Fruit fly (Drosophila melanogaster) whole organism, embryonic: Measurements from ENCODE around the gene Zaf1.

ENCODE experiments used
- BEAF-32 ChIP-seq: fragments of 200-800 bp; sonication (Bioruptor generic); optimal IDR thresholded peaks from 3 replicates; lab custom pipeline; 2017; ENCODE audit warnings: missing biosample characterization, missing genetic modification characterization, mild to moderate bottlenecking, moderate library complexity, missing genetic modification reagents
- CG10654 ChIP-seq: fragments of 200-800 bp; sonication (Bioruptor generic); optimal IDR thresholded peaks from 2 replicates; lab custom pipeline; 2016; ENCODE audit warnings: missing biosample characterization, missing genetic modification characterization
- CG12942 ChIP-seq: fragments of 200-800 bp; sonication (Bioruptor generic); optimal IDR thresholded peaks from 3 replicates; lab custom pipeline; 2016; ENCODE audit warnings: missing biosample characterization, missing genetic modification characterization
- CG13894 ChIP-seq: fragments of 200-800 bp; sonication (Bioruptor generic); optimal IDR thresholded peaks from 3 replicates; lab custom pipeline; 2018; ENCODE audit warnings: missing biosample characterization, mild to moderate bottlenecking, missing genetic modification characterization, moderate library complexity
- CG1603 ChIP-seq: fragments of 200-800 bp; sonication (Bioruptor generic); optimal IDR thresholded peaks from 2 replicates; lab custom pipeline; 2019; ENCODE audit warnings: missing biosample characterization, mild to moderate bottlenecking, missing genetic modification characterization, moderate library complexity
- CG18262 ChIP-seq: fragments of 200-800 bp; optimal IDR thresholded peaks from 3 replicates; lab custom pipeline; 2019; ENCODE audit warnings: missing biosample characterization, mild to moderate bottlenecking, missing genetic modification characterization, moderate library complexity
- CG18764 ChIP-seq: fragments of 200-800 bp; sonication (Bioruptor generic); optimal IDR thresholded peaks from 3 replicates; lab custom pipeline; 2016; ENCODE audit warnings: missing biosample characterization, missing genetic modification characterization
- CG30020 ChIP-seq: fragments of 200-800 bp; optimal IDR thresholded peaks from 2 replicates; lab custom pipeline; 2019; ENCODE audit warnings: missing biosample characterization, mild to moderate bottlenecking, missing genetic modification characterization, moderate library complexity
- CG32532 ChIP-seq: fragments of 200-800 bp; sonication (Bioruptor generic); IDR thresholded peaks from 2 replicates; pipeline ENCODE4 v1.3.6; 2022; ENCODE audit warnings: missing biosample characterization, missing genetic modification characterization
- CG7556 ChIP-seq: fragments of 200-800 bp; sonication (Bioruptor generic); optimal IDR thresholded peaks from 2 replicates; lab custom pipeline; 2017; ENCODE audit warnings: missing biosample characterization, mild to moderate bottlenecking, missing genetic modification characterization
- CG9215 ChIP-seq: fragments of 200-800 bp; sonication (Bioruptor generic); IDR thresholded peaks from 2 replicates; pipeline ENCODE4 v1.3.6; 2022; ENCODE audit warnings: missing biosample characterization, missing genetic modification characterization
- Camta ChIP-seq: fragments of 200-800 bp; sonication (Bioruptor generic); optimal IDR thresholded peaks from 2 replicates; lab custom pipeline; 2016; ENCODE audit warnings: missing biosample characterization, missing genetic modification characterization
- CkIIα-i1 ChIP-seq: fragments of 200-800 bp; sonication (Bioruptor generic); IDR thresholded peaks from 2 replicates; pipeline ENCODE4 v1.3.6; 2022; ENCODE audit warnings: missing biosample characterization, missing genetic modification characterization
- D19A ChIP-seq: fragments of 200-800 bp; optimal IDR thresholded peaks from 3 replicates; lab custom pipeline; 2019; ENCODE audit warnings: missing biosample characterization, mild to moderate bottlenecking, missing genetic modification characterization, moderate library complexity
- Dad ChIP-seq: fragments of 200-800 bp; sonication (Bioruptor generic); optimal IDR thresholded peaks from 3 replicates; lab custom pipeline; 2016; ENCODE audit warnings: missing biosample characterization, missing genetic modification characterization
- Ets65A ChIP-seq: fragments of 200-800 bp; sonication (Bioruptor generic); peaks from one replicate; lab custom pipeline; 2016; ENCODE audit warnings: missing biosample characterization, missing genetic modification characterization
- GATAe ChIP-seq: fragments of 200-800 bp; sonication (Bioruptor generic); conservative IDR thresholded peaks from 2 replicates; pipeline ENCODE4 v1.3.6; 2022; ENCODE audit warnings: missing biosample characterization, missing genetic modification characterization
- HmgD ChIP-seq: fragments of 200-800 bp; sonication (Bioruptor generic); optimal IDR thresholded peaks from 3 replicates; lab custom pipeline; 2016; ENCODE audit warnings: missing biosample characterization, missing genetic modification characterization
- HmgZ ChIP-seq: fragments of 200-800 bp; sonication (Bioruptor generic); optimal IDR thresholded peaks from 2 replicates; lab custom pipeline; 2018; ENCODE audit warnings: missing biosample characterization, mild to moderate bottlenecking, missing genetic modification characterization
- Lim3 ChIP-seq: fragments of 200-800 bp; sonication (Bioruptor generic); IDR thresholded peaks from 2 replicates; pipeline ENCODE4 v1.3.6; 2022; ENCODE audit warnings: missing biosample characterization, missing genetic modification characterization
- Myb ChIP-seq: fragments of 200-800 bp; sonication (Bioruptor generic); optimal IDR thresholded peaks from 2 replicates; lab custom pipeline; 2016; ENCODE audit warnings: missing biosample characterization, missing genetic modification characterization
- NC2β ChIP-seq: fragments of 200-800 bp; sonication (Bioruptor generic); optimal IDR thresholded peaks from 2 replicates; lab custom pipeline; 2016; ENCODE audit warnings: missing biosample characterization, missing genetic modification characterization
- Oli ChIP-seq: fragments of 200-800 bp; sonication (Bioruptor generic); optimal IDR thresholded peaks from 2 replicates; lab custom pipeline; 2018; ENCODE audit warnings: missing biosample characterization, mild to moderate bottlenecking, missing genetic modification characterization, moderate library complexity
- Ptx1 ChIP-seq: fragments of 200-800 bp; sonication (Bioruptor generic); IDR thresholded peaks from 2 replicates; pipeline ENCODE4 v1.3.6; 2022; ENCODE audit warnings: missing biosample characterization, missing genetic modification characterization
- Usf ChIP-seq: fragments of 200-800 bp; sonication (Bioruptor generic); optimal IDR thresholded peaks from 2 replicates; lab custom pipeline; 2017; ENCODE audit warnings: missing genotype, missing biosample characterization, missing genetic modification characterization
- ac ChIP-seq: fragments of 200-800 bp; sonication (Bioruptor generic); optimal IDR thresholded peaks from 3 replicates; lab custom pipeline; 2017; ENCODE audit warnings: missing biosample characterization, mild to moderate bottlenecking, missing genetic modification characterization
- bigmax ChIP-seq: fragments of 200-800 bp; sonication (Bioruptor generic); optimal IDR thresholded peaks from 2 replicates; lab custom pipeline; 2018; ENCODE audit warnings: missing biosample characterization, mild to moderate bottlenecking, missing genetic modification characterization
- cas ChIP-seq: fragments of 200-800 bp; sonication (Bioruptor generic); IDR thresholded peaks from 2 replicates; pipeline ENCODE4 v1.3.6; 2022; ENCODE audit warnings: missing biosample characterization, missing genetic modification characterization
- caup ChIP-seq: fragments of 200-800 bp; sonication (Bioruptor generic); optimal IDR thresholded peaks from 3 replicates; lab custom pipeline; 2017; ENCODE audit warnings: missing biosample characterization, mild to moderate bottlenecking, missing genetic modification characterization, moderate library complexity; ENCODE audit not compliant: severe bottlenecking
- dati ChIP-seq: fragments of 200-800 bp; sonication (Bioruptor generic); IDR thresholded peaks from 2 replicates; pipeline ENCODE4 v1.3.6; 2022; ENCODE audit warnings: missing biosample characterization, missing genetic modification characterization
- emc ChIP-seq: fragments of 200-800 bp; sonication (Bioruptor generic); optimal IDR thresholded peaks from 2 replicates; lab custom pipeline; 2016; ENCODE audit warnings: missing biosample characterization, missing genetic modification characterization
- fd96Cb ChIP-seq: fragments of 200-800 bp; sonication (Bioruptor generic); optimal IDR thresholded peaks from 2 replicates; lab custom pipeline; 2018; ENCODE audit warnings: missing biosample characterization, mild to moderate bottlenecking, missing genetic modification characterization, moderate library complexity
- grn ChIP-seq: fragments of 200-800 bp; sonication (Bioruptor generic); optimal IDR thresholded peaks from 3 replicates; lab custom pipeline; 2017; ENCODE audit warnings: missing biosample characterization, missing genetic modification characterization
- gsb-n ChIP-seq: fragments of 200-800 bp; sonication (Bioruptor generic); optimal IDR thresholded peaks from 3 replicates; lab custom pipeline; 2018; ENCODE audit warnings: missing biosample characterization, mild to moderate bottlenecking, missing genetic modification characterization
- hbn ChIP-seq: fragments of 200-800 bp; sonication (Bioruptor generic); IDR thresholded peaks from 2 replicates; pipeline ENCODE4 v1.3.6; 2022; ENCODE audit warnings: missing biosample characterization, missing genetic modification characterization; ENCODE audit not compliant: partially characterized antibody
- inv ChIP-seq: fragments of 200-800 bp; sonication (Bioruptor generic); IDR thresholded peaks from 2 replicates; pipeline ENCODE4 v1.3.6; 2022; ENCODE audit warnings: missing biosample characterization, missing genetic modification characterization; ENCODE audit not compliant: partially characterized antibody
- pita ChIP-seq: fragments of 200-800 bp; sonication (Bioruptor generic); optimal IDR thresholded peaks from 2 replicates; lab custom pipeline; 2017; ENCODE audit warnings: missing biosample characterization, mild to moderate bottlenecking, missing genetic modification characterization
- pzg ChIP-seq: fragments of 200-800 bp; sonication (Bioruptor generic); optimal IDR thresholded peaks from 3 replicates; lab custom pipeline; 2018; ENCODE audit warnings: missing biosample characterization, mild to moderate bottlenecking, missing genetic modification characterization, moderate library complexity
- ranshi ChIP-seq: fragments of 200-800 bp; sonication (Bioruptor generic); IDR thresholded peaks from 2 replicates; pipeline ENCODE4 v1.3.6; 2022; ENCODE audit warnings: missing biosample characterization, missing genetic modification characterization
- sisA ChIP-seq: fragments of 200-800 bp; sonication (Bioruptor generic); IDR thresholded peaks from 2 replicates; pipeline ENCODE4 v1.3.6; 2022; ENCODE audit warnings: missing biosample characterization, missing genetic modification characterization
- slbo ChIP-seq: fragments of 200-800 bp; sonication (Bioruptor generic); IDR thresholded peaks from 2 replicates; pipeline ENCODE4 v1.3.6; 2022; ENCODE audit warnings: missing biosample characterization, missing genetic modification characterization
- tap ChIP-seq: fragments of 200-800 bp; optimal IDR thresholded peaks from 3 replicates; lab custom pipeline; 2019; ENCODE audit warnings: missing biosample characterization, mild to moderate bottlenecking, missing genetic modification characterization, moderate library complexity
- tll ChIP-seq, 2 experiments: fragments of 200-800 bp in 1 of 2; fragments of >200 bp in 1 of 2; sonication (Bioruptor generic) in 1 of 2; optimal IDR thresholded peaks; 2 replicates each; lab custom pipeline; 2017 to 2019; ENCODE audit warnings: missing biosample characterization in 2 of 2, missing genetic modification characterization in 2 of 2, mild to moderate bottlenecking in 1 of 2, moderate library complexity in 1 of 2
- unpg ChIP-seq: fragments of 200-800 bp; sonication (Bioruptor generic); optimal IDR thresholded peaks from 3 replicates; lab custom pipeline; 2018; ENCODE audit warnings: missing biosample characterization, mild to moderate bottlenecking, missing genetic modification characterization, moderate library complexity
- vvl ChIP-seq: fragments of 200-800 bp; sonication (Bioruptor generic); IDR thresholded peaks from 2 replicates; pipeline ENCODE4 v1.3.6; 2022; ENCODE audit warnings: missing biosample characterization, missing genetic modification characterization
- zen ChIP-seq: fragments of 200-800 bp; sonication (Bioruptor generic); optimal IDR thresholded peaks from 3 replicates; lab custom pipeline; 2018; ENCODE audit warnings: missing biosample characterization, mild to moderate bottlenecking, missing genetic modification characterization, moderate library complexity

Gene Zaf1

DNA sequence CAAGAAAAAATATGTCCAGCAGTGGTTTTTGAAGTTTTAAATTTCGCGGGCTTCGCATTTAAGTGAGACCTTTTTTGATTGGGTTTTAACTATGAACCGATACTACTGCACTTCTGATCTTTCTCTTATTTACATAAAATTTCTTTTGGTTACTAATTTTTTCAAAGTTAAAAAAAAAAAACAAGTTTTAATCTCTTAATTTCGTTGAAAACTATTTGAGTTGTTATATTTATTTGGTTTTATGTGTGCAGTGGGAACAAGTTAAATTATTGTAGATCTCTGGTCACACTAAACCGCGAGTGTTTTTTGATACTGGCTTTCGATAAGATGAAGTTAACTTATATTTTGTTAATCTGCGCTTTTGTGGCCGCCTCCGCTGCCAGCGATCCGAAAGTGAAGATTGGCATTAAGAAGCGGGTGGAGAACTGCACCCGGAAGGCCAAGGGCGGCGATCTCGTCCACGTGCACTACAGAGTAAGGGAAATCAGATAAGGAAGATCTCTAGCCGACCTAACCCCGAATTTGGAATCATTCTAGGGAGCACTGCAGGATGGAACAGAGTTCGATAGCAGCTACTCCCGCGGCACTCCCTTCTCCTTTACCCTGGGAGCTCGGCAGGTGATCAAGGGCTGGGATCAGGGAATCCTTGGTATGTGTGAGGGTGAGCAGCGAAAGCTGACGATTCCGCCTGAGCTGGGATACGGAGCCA is 48.7 kb upstream of the Zaf1 start, which contains the start of gene CG14715 (continued):
- TF ChIP-seq Ptx1 (GFP tag; lab: Robert Waterston, UW): peak; percentile 75
- TF ChIP-seq CG1603 (tag; lab: Kevin White, UChicago): no peak
- peak; percentile 8 for TF ChIP-seq CG18764 (GFP tag; lab: Kevin White, UChicago)
- no peak for TF ChIP-seq dati
- peak; percentile 26 for TF ChIP-seq CG10654 (GFP tag; lab: Kevin White, UChicago)
- TF ChIP-seq tap (tag; lab: Kevin White, UChicago): no peak
- peak; percentile 67 for TF ChIP-seq HmgZ
- TF ChIP-seq bigmax (GFP tag; lab: Kevin White, UChicago): peak; percentile 30
- no peak for TF ChIP-seq pita (GFP tag; lab: Kevin White, UChicago)
- peak; percentile 18 for TF ChIP-seq zen
- TF ChIP-seq Myb (GFP tag; lab: Kevin White, UChicago): peak; percentile 28
- peak; percentile 42 for TF ChIP-seq unpg (GFP tag; lab: Kevin White, UChicago)
- TF ChIP-seq hbn (GFP tag; lab: Robert Waterston, UW): peak; percentile 37; the same call in 1 of the 2 replicates
- peak; percentile 32 for TF ChIP-seq HmgD (GFP tag; lab: Kevin White, UChicago)
- peak; percentile 49 for TF ChIP-seq sisA (GFP tag; lab: Robert Waterston, UW)
- TF ChIP-seq ac (GFP tag; lab: Kevin White, UChicago): no peak
- TF ChIP-seq pzg: peak; percentile 56
- TF ChIP-seq tll (GFP tag; optimal IDR thresholded peaks at IDR 0.05; lab: Kevin White, UChicago): peak in 1 of 2 experiments; percentile 10
- peak; percentile 7 for TF ChIP-seq CG7556
- peak; percentile 52; the same call in 1 of the 2 replicates for TF ChIP-seq GATAe
- TF ChIP-seq gsb-n (tag; lab: Kevin White, UChicago): no peak
- TF ChIP-seq CG32532 (GFP tag; lab: Robert Waterston, UW): peak; percentile 59
- TF ChIP-seq caup: no peak
- TF ChIP-seq NC2β (GFP tag; lab: Kevin White, UChicago): peak; percentile 47
- peak; percentile 31 for TF ChIP-seq CG18262
- TF ChIP-seq CG13894 (tag; lab: Kevin White, UChicago): peak; percentile 4
- TF ChIP-seq Lim3: no peak
- TF ChIP-seq CG30020 (tag; lab: Kevin White, UChicago): peak; percentile 55
- TF ChIP-seq Dad (GFP tag; lab: Kevin White, UChicago): peak; percentile 29
- TF ChIP-seq CG12942: peak; percentile 25
- peak; percentile 98 for TF ChIP-seq grn (GFP tag; lab: Kevin White, UChicago)

DNA sequence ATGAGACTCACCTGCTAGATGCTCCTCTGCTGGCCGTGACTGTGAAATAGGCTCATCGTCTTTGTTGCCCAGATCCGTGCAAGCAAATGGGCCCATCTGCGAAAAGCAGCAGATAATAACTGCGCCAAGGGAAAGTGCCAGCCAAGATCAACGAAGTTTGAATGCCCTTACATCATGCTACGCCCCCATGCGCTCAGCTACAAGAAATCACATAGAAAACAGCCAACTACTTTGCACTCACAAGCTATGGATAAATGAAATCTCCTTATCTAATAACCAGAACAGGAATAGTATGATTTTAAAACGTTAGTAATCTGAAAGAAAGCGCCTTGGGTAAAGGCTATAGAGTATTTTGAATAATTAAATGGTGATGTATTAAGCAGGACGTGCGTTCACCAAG is 46.3 kb upstream of the Zaf1 start:
- TF ChIP-seq CkIIα-i1 (GFP tag; lab: Robert Waterston, UW) (no peak), BEAF-32 (no peak), slbo (GFP tag; lab: Robert Waterston, UW) (0 out of 2 replicates have a peak, but pooled peaks have one; percentile 5), Camta (GFP tag; lab: Kevin White, UChicago) (no peak), fd96Cb (no peak), emc (peak; percentile 5), D19A (tag; lab: Kevin White, UChicago) (peak; percentile 79), inv (GFP tag; lab: Robert Waterston, UW) (no peak), sisA (GFP tag; lab: Robert Waterston, UW) (no peak), Ets65A (GFP tag; lab: Kevin White, UChicago) (peak; percentile 83), ranshi (GFP tag; lab: Robert Waterston, UW) (no peak), CG9215 (GFP tag; lab: Robert Waterston, UW) (no peak), Usf (GFP tag; lab: Kevin White, UChicago) (no peak), cas (GFP tag; lab: Robert Waterston, UW) (no peak), vvl (GFP tag; lab: Robert Waterston, UW) (no peak), Oli (tag; lab: Kevin White, UChicago) (no peak)
